Fruit fly (Drosophila melanogaster) whole organism: ENCODE data around the gene unc79.

ENCODE experiments used
- CG8478 ChIP-seq: fragments of >200 bp; optimal IDR thresholded peaks from 2 replicates; lab custom pipeline; 2018; ENCODE audit warnings: inconsistent platforms
- Dll ChIP-seq: fragments of >200 bp; optimal IDR thresholded peaks from 2 replicates; lab custom pipeline; 2017
- pan ChIP-seq: fragments of >200 bp; optimal IDR thresholded peaks from 2 replicates; lab custom pipeline; 2017
- usp ChIP-seq: fragments of >200 bp; optimal IDR thresholded peaks from 2 replicates; lab custom pipeline; 2017; ENCODE audit warnings: missing biosample characterization, missing genetic modification characterization, mixed read lengths

- no peak for TF ChIP-seq Dll (lab: Kevin White, UChicago)
- no peak for TF ChIP-seq pan (lab: Kevin White, UChicago)
- no peak for TF ChIP-seq CG8478 (lab: Kevin White, UChicago)
- no peak for TF ChIP-seq usp (GFP tag; lab: Kevin White, UChicago)
Measured at dm6 chr3R:19182848-19183247, 63.1 kb downstream of the unc79 start.
